Worm (Caenorhabditis elegans) whole organism, early embryonic: ENCODE data around the gene mrpl-20.
"Not testable (repeated sequence)": the region's sequence is repeated elsewhere in the genome, so short reads cannot be mapped to it uniquely, and the experiment has no call there.

Source experiments
- B0310.2 ChIP-seq: sonication (generic microtip); optimal IDR thresholded peaks from 2 replicates; lab custom pipeline; 2016; ENCODE audit warnings: mild to moderate bottlenecking, missing genetic modification characterization, missing compliant biosample characterization
- F13C5.2 ChIP-seq: sonication (generic microtip); optimal IDR thresholded peaks from 2 replicates; lab custom pipeline; 2017; ENCODE audit warnings: mild to moderate bottlenecking, missing genetic modification characterization, inconsistent platforms, missing compliant biosample characterization
- aly-1 ChIP-seq: sonication (generic microtip); optimal IDR thresholded peaks from 2 replicates; lab custom pipeline; 2016; ENCODE audit warnings: missing genetic modification characterization, missing compliant biosample characterization
- ama-1 ChIP-seq: fragments of 150-350 bp; optimal IDR thresholded peaks from 2 replicates; lab custom pipeline; 2014
- ceh-13 ChIP-seq: fragments of 200-800 bp; sonication (Bioruptor generic); optimal IDR thresholded peaks from 2 replicates; lab custom pipeline; 2018; ENCODE audit warnings: mild to moderate bottlenecking, missing genetic modification characterization, missing compliant biosample characterization
- ceh-36 ChIP-seq: sonication (generic microtip); optimal IDR thresholded peaks from 2 replicates; lab custom pipeline; 2016; ENCODE audit warnings: missing genetic modification characterization, inconsistent platforms, missing compliant biosample characterization
- ets-7 ChIP-seq: sonication (generic microtip); optimal IDR thresholded peaks from 2 replicates; lab custom pipeline; 2016; ENCODE audit warnings: missing genotype, missing genetic modification characterization, missing compliant biosample characterization
- flt-1 ChIP-seq: fragments of 200-800 bp; sonication (Bioruptor generic); IDR thresholded peaks from 2 replicates; pipeline ENCODE4 v1.3.6; 2022; ENCODE audit warnings: missing genetic modification characterization, missing compliant biosample characterization
- hmbx-1 ChIP-seq: sonication (generic microtip); optimal IDR thresholded peaks from 2 replicates; lab custom pipeline; 2016; ENCODE audit warnings: mild to moderate bottlenecking, missing genetic modification characterization, missing compliant biosample characterization
- hmg-4 ChIP-seq: fragments of 200-800 bp; sonication (Bioruptor generic); optimal IDR thresholded peaks from 2 replicates; lab custom pipeline; 2018; ENCODE audit warnings: mild to moderate bottlenecking, missing genetic modification characterization, missing compliant biosample characterization
- hnd-1 ChIP-seq: sonication (generic microtip); optimal IDR thresholded peaks from 2 replicates; lab custom pipeline; 2016; ENCODE audit warnings: missing genetic modification characterization, missing compliant biosample characterization
- pes-1 ChIP-seq: fragments of 200-800 bp; sonication (Bioruptor generic); IDR thresholded peaks from 2 replicates; pipeline ENCODE4 v1.3.6; 2022; ENCODE audit warnings: missing genetic modification reagents, missing genetic modification characterization, missing compliant biosample characterization
- scrt-1 ChIP-seq: fragments of 200-800 bp; sonication (Bioruptor generic); IDR thresholded peaks from 2 replicates; pipeline ENCODE4 v1.3.6; 2022; ENCODE audit warnings: missing genetic modification characterization, missing compliant biosample characterization
- sea-1 ChIP-seq: fragments of 200-800 bp; sonication (Bioruptor generic); conservative IDR thresholded peaks from 2 replicates; pipeline ENCODE4 v1.3.6; 2022; ENCODE audit warnings: missing genetic modification characterization, missing compliant biosample characterization
- tbx-11 ChIP-seq: fragments of 200-800 bp; sonication (Bioruptor generic); IDR thresholded peaks from 2 replicates; pipeline ENCODE4 v1.3.6; 2022; ENCODE audit warnings: missing genetic modification characterization, missing compliant biosample characterization
- tbx-37 ChIP-seq: fragments of 200-800 bp; sonication (Bioruptor generic); conservative IDR thresholded peaks from 2 replicates; pipeline ENCODE4 v1.3.6; 2022; ENCODE audit warnings: missing genetic modification reagents, missing genetic modification characterization, missing compliant biosample characterization
- tra-4 ChIP-seq: sonication (generic microtip); optimal IDR thresholded peaks from 2 replicates; lab custom pipeline; 2017; ENCODE audit warnings: missing genetic modification characterization, missing compliant biosample characterization

mrpl-20 gene

DNA sequence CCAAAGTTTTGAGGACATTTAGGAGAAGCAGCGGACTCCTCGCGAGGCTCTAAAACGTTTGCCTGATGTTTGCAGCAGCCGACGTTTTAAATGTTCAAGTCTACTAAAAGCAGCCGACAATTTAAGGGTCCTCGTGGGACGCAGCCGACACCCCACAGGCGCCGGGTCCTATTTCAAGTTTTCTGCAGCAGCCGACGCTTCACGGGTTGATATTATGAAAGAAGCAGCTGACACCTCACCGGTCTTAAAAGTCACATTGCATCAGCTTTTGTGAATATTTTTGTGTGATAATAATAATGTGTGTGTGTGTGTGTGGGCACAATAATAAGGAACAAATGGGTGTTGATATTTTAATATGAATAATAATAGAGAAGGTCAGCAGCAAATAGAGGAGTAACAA, 40.1 kb upstream of the mrpl-20 start:
- TF ChIP-seq scrt-1 = no peak
- TF ChIP-seq ceh-13 = no peak
- TF ChIP-seq sea-1 = no peak
- TF ChIP-seq flt-1 = no peak
- TF ChIP-seq B0310.2 (tag; lab: Kevin White, UChicago) = no peak
- no peak for TF ChIP-seq aly-1
- TF ChIP-seq tra-4 (tag; lab: Kevin White, UChicago) = no peak
- TF ChIP-seq ama-1 (lab: Kevin White, UChicago) = no peak
- TF ChIP-seq hmbx-1 (tag; lab: Kevin White, UChicago) = no peak
- no peak for TF ChIP-seq ceh-36 (tag; lab: Kevin White, UChicago)
- TF ChIP-seq ets-7 (tag; lab: Kevin White, UChicago) = no peak
- TF ChIP-seq hnd-1 (tag; lab: Kevin White, UChicago) = no peak

DNA sequence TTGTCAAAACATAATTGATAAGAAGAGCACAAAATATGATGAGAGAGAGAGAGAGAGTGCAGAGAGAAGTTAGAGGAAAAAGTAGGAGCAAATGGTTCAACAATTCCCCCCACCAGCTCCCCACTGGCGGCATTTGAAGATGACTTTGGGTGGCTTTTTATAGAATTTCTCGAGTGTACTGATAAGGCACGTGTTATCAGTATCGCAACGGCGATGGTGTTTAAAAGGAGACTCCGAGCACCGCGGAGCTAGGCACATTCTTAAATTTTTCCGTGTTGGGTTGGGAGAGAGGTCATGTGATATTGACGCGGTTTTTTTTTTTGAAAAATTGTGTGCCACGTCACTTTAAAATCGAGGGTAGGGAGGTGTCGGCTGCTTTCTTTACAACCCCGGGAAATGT, 39.5 kb upstream of the mrpl-20 start:
- no peak for TF ChIP-seq hmg-4
- TF ChIP-seq ets-7 (tag; lab: Kevin White, UChicago) = no peak
- no peak for TF ChIP-seq hnd-1 (tag; lab: Kevin White, UChicago)
- TF ChIP-seq sea-1 = no peak
- TF ChIP-seq ama-1 (lab: Kevin White, UChicago) = no peak
- no peak for TF ChIP-seq flt-1
- TF ChIP-seq ceh-13 = no peak
- TF ChIP-seq tbx-11 (GFP tag; lab: Robert Waterston, UW) = no peak
- TF ChIP-seq tbx-37 = no peak
- no peak for TF ChIP-seq hmbx-1 (tag; lab: Kevin White, UChicago)

DNA sequence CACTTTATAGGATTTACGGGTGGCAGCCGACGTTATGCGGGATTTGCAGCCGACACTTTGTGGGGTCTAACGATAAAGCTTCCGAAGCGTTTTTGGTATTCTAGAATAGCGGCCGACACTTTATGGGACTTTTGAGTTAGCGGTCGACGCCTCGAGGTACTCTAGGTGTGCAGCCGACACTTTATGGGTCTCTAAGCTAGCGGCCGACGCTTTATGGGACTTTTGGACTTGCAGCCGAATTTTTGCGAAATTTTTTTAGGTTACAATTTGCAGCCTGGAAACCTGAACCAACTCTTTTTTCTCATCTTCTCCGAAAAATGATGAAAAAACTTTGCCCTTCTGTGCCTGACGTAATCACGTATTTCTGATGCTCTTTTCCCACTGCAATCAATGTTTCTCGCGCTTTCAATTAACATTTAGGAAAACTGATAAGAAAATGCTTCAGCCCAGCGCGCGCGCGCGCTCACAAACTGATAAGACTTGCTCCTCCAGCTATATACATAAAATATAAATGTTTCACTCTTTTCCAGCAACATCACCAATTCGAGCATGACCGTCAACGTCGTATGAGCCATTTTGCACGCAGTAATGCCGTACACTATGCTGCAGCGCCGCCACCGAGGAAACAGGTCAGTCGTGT, 38.8 kb upstream of the mrpl-20 start:
- TF ChIP-seq B0310.2 (tag; lab: Kevin White, UChicago) (no peak), ceh-13 (no peak), aly-1 (no peak), tra-4 (tag; lab: Kevin White, UChicago) (no peak), hmg-4 (no peak), hnd-1 (tag; lab: Kevin White, UChicago) (no peak), ceh-36 (tag; lab: Kevin White, UChicago) (no peak), tbx-37 (no peak)

DNA sequence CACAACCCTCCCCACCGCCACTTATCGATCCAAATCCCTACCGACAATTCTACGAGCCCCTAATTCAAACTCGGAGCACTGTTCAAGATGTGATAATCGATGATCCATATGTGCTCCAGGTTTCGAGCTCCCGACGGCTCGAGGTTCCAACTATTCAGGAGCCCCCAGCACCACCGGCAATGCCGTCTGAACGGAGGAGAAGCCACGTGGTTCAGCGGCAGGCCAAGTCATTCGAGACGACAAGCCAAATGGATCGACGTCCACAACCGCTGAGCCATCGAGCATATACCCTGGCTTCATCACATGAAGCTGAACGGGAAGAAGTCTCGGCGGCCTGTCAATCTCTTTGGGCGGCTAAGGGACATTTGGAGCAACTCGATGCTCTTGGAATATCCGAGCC, 37.5 kb upstream of the mrpl-20 start:
- TF ChIP-seq flt-1 = no peak
- no peak for TF ChIP-seq hmg-4
- no peak for TF ChIP-seq hnd-1 (tag; lab: Kevin White, UChicago)
- TF ChIP-seq ceh-36 (tag; lab: Kevin White, UChicago) = no peak
- no peak for TF ChIP-seq tbx-37
- TF ChIP-seq aly-1 = no peak
- TF ChIP-seq scrt-1 = no peak
- no peak for TF ChIP-seq hmbx-1 (tag; lab: Kevin White, UChicago)
- no peak for TF ChIP-seq tra-4 (tag; lab: Kevin White, UChicago)
- TF ChIP-seq B0310.2 (tag; lab: Kevin White, UChicago) = no peak
- no peak for TF ChIP-seq ets-7 (tag; lab: Kevin White, UChicago)
- no peak for TF ChIP-seq tbx-11 (GFP tag; lab: Robert Waterston, UW)

DNA sequence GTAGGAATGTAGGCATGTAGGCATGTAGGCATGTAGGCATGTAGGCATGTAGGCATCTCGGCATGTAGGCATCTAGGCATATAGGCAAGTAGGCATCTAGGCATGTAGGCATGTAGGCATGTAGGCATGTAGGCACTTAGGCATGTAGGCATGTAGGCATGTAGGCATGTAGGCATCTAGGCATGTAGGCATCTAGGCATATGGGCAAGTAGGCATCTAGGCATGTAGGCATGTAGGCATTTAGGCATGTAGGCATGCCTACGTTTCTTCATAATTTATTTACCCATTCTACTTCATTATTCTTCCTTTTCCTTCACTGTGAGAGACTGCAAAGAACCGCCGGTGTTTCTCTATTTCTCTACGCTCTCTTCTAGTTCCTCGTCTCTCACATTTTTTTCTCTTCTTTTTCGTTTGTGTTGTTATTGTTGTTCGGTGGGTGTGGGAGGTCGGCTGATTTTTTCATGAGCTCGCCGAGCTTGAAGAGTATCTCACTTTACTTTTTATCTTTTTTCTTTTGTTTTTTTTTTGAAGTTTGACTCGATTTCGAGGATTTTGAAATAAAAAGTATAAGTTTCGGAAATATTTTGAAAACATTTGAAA, 33.6 kb upstream of the mrpl-20 start:
- TF ChIP-seq tra-4 (tag; lab: Kevin White, UChicago) = no peak
- no peak for TF ChIP-seq flt-1
- no peak for TF ChIP-seq pes-1 (GFP tag; lab: Robert Waterston, UW)
- no peak for TF ChIP-seq B0310.2 (tag; lab: Kevin White, UChicago)
- no peak for TF ChIP-seq hmg-4
- no peak for TF ChIP-seq F13C5.2 (tag; lab: Kevin White, UChicago)
- no peak for TF ChIP-seq ceh-36 (tag; lab: Kevin White, UChicago)
- TF ChIP-seq ceh-13 = no peak
- no peak for TF ChIP-seq aly-1

DNA sequence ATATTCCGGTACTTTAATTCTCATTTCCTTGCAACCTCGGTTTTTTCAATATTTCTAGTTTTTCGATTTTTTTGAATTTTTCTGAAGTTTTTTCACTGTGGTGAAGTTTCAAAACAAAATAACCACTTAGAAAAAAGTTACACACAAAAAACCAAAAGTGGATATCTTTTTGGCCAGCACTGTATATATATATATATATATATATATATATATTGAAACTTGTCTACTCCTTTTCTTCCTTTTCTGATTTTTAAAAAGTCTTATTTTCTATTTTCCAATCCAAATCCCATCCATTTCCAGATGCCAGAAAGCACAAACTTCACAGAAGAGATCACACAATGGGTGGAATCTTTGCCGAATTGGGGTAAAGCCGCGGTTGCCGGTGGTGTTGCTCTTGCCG, 29.1 kb upstream of the mrpl-20 start, which contains the start of gene faxc-2:
TSS of gene faxc-2 (plus strand) at position 301 of the 400 bp plus-strand sequence.
- not testable (repeated sequence) for TF ChIP-seq scrt-1; tbx-11 (GFP tag; lab: Robert Waterston, UW); hmg-4

DNA sequence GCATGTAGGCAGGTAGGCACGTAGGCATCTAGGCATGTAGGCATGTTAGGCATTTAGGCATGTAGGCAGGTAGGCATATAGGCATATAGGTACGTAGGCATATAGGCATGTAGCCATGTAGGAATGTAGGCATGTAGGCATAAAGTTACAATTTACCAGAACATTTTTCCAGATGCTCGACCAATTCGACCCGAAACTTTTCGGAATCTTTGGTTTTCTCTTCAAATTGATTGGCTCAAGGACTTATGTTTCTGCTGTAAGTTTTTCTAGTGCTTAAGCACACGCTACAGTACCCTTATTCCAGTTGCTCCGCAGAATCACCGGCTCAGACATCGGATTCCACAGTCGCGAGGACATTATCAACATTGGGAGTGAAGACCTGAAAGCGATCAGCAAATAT, 27.9 kb upstream of the mrpl-20 start:
- no peak for TF ChIP-seq scrt-1
- no peak for TF ChIP-seq ceh-36 (tag; lab: Kevin White, UChicago)
- TF ChIP-seq ama-1 (lab: Kevin White, UChicago) = no peak
- TF ChIP-seq tra-4 (tag; lab: Kevin White, UChicago) = no peak
- TF ChIP-seq pes-1 (GFP tag; lab: Robert Waterston, UW) = no peak
- TF ChIP-seq hmg-4 = no peak
- TF ChIP-seq tbx-11 (GFP tag; lab: Robert Waterston, UW) = no peak
- no peak for TF ChIP-seq aly-1
- TF ChIP-seq F13C5.2 (tag; lab: Kevin White, UChicago) = no peak
- TF ChIP-seq hnd-1 (tag; lab: Kevin White, UChicago) = no peak
- TF ChIP-seq tbx-37 = no peak

DNA sequence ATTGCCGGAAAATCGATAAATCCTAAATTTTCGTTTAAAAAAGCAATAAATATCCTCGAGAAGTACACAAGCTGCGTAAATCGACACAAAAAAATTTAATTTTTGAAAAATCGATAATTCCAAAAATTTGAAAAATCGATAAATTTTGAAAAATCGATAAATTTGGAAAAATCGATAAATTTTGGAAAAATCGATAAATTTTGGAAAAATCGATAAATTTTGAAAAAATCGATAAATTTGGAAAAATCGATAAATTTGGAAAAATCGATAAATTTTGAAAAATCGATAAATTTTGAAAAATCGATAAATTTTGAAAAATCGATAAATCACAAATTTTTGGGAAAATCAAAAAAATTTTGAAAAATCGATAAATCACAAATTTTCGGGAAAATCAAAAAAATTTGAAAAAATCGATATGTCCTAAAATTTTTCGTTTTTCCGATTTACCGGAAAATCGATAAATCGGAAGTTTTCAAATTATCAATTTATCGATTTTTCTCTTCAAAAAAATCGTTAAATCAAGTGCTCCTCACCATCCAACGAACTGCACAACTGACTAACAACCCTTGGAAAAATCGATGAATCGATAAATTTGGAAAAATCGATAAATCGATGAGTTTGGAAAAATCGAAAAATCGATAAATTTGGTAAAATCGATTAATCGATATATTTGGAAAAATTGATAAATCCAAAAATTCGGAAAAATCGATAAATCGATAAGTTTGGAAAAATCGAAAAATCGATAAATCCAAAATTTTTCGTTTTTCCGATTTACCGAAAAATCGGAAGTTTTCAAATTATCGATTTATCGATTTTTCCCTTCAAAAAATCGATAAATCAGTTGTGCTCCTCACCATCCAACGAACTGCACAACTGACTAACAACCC, 22.2 kb upstream of the mrpl-20 start:
- TF ChIP-seq pes-1 (GFP tag; lab: Robert Waterston, UW) = no peak
- no peak for TF ChIP-seq ets-7 (tag; lab: Kevin White, UChicago)
- TF ChIP-seq hnd-1 (tag; lab: Kevin White, UChicago) = no peak
